Fruit fly (Drosophila melanogaster) whole organism, embryonic: ENCODE data around the gene CG7974.
A peak's percentile ranks its signal among the peaks of the same experiment; 100 is the strongest.

Experiments
- Abd-B ChIP-seq: fragments of 200-800 bp; sonication (Bioruptor generic); optimal IDR thresholded peaks from 2 replicates; lab custom pipeline; 2018; ENCODE audit warnings: missing biosample characterization, mild to moderate bottlenecking, missing genetic modification characterization, moderate library complexity
- Antp ChIP-seq: fragments of 200-800 bp; sonication (Bioruptor generic); optimal IDR thresholded peaks from 3 replicates; lab custom pipeline; 2016; ENCODE audit warnings: missing biosample characterization, missing genetic modification characterization
- CG10209 ChIP-seq: fragments of 200-800 bp; sonication (Bioruptor generic); optimal IDR thresholded peaks from 3 replicates; lab custom pipeline; 2017; ENCODE audit warnings: missing biosample characterization, mild to moderate bottlenecking, missing genetic modification characterization, missing genetic modification reagents
- CG10462 ChIP-seq: fragments of 200-800 bp; sonication (Bioruptor generic); optimal IDR thresholded peaks from 2 replicates; lab custom pipeline; 2016; ENCODE audit warnings: missing biosample characterization, missing genetic modification characterization
- CG10654 ChIP-seq: fragments of 200-800 bp; sonication (Bioruptor generic); optimal IDR thresholded peaks from 2 replicates; lab custom pipeline; 2016; ENCODE audit warnings: missing biosample characterization, missing genetic modification characterization
- CG12744 ChIP-seq: fragments of 200-800 bp; sonication (Bioruptor generic); optimal IDR thresholded peaks from 2 replicates; lab custom pipeline; 2016; ENCODE audit warnings: missing biosample characterization, missing genetic modification characterization
- CG13123 ChIP-seq: fragments of 200-800 bp; sonication (Bioruptor generic); optimal IDR thresholded peaks from 2 replicates; lab custom pipeline; 2016; ENCODE audit warnings: missing biosample characterization, missing genetic modification characterization
- CG13894 ChIP-seq: fragments of 200-800 bp; sonication (Bioruptor generic); optimal IDR thresholded peaks from 3 replicates; lab custom pipeline; 2018; ENCODE audit warnings: missing biosample characterization, mild to moderate bottlenecking, missing genetic modification characterization, moderate library complexity
- CG14050 ChIP-seq: fragments of 200-800 bp; sonication (Bioruptor generic); IDR thresholded peaks from 3 replicates; pipeline ENCODE4 v1.3.6; 2022; ENCODE audit warnings: missing biosample characterization, missing genetic modification characterization
- CG14965 ChIP-seq: fragments of 200-800 bp; sonication (Bioruptor generic); optimal IDR thresholded peaks from 2 replicates; lab custom pipeline; 2016; ENCODE audit warnings: missing biosample characterization, missing genetic modification characterization, borderline replicate concordance
- CG17328 ChIP-seq: fragments of 200-800 bp; sonication (Bioruptor generic); IDR thresholded peaks from 2 replicates; pipeline ENCODE4 v1.3.6; 2022; ENCODE audit warnings: missing biosample characterization, missing genetic modification characterization
- CG17612 ChIP-seq: fragments of 200-800 bp; sonication (Bioruptor generic); IDR thresholded peaks from 2 replicates; pipeline ENCODE4 v1.3.6; 2022; ENCODE audit warnings: missing biosample characterization, missing genetic modification characterization
- CG17829 ChIP-seq: fragments of 200-800 bp; optimal IDR thresholded peaks from 2 replicates; lab custom pipeline; 2019; ENCODE audit warnings: missing biosample characterization, mild to moderate bottlenecking, missing genetic modification characterization, moderate library complexity
- CG1832 ChIP-seq: fragments of 200-800 bp; sonication (Bioruptor generic); optimal IDR thresholded peaks from 2 replicates; lab custom pipeline; 2017; ENCODE audit warnings: missing biosample characterization, mild to moderate bottlenecking, missing genetic modification characterization, inconsistent platforms
- CG2116 ChIP-seq: fragments of 200-800 bp; sonication (Bioruptor generic); optimal IDR thresholded peaks from 3 replicates; lab custom pipeline; 2018; ENCODE audit warnings: missing biosample characterization, mild to moderate bottlenecking, missing genetic modification characterization
- CG30020 ChIP-seq: fragments of 200-800 bp; optimal IDR thresholded peaks from 2 replicates; lab custom pipeline; 2019; ENCODE audit warnings: missing biosample characterization, mild to moderate bottlenecking, missing genetic modification characterization, moderate library complexity
- CG3065 ChIP-seq: fragments of 200-800 bp; sonication (Bioruptor generic); optimal IDR thresholded peaks from 2 replicates; lab custom pipeline; 2016; ENCODE audit warnings: missing biosample characterization, missing genetic modification characterization
- CG3281 ChIP-seq: fragments of 200-800 bp; sonication (Bioruptor generic); optimal IDR thresholded peaks from 3 replicates; lab custom pipeline; 2017; ENCODE audit warnings: missing biosample characterization, mild to moderate bottlenecking, missing genetic modification characterization
- CG3407 ChIP-seq: fragments of 200-800 bp; sonication (Bioruptor generic); optimal IDR thresholded peaks from 2 replicates; lab custom pipeline; 2018; ENCODE audit warnings: missing biosample characterization, mild to moderate bottlenecking, missing genetic modification characterization
- CG4282 ChIP-seq: fragments of 200-800 bp; sonication (Bioruptor generic); optimal IDR thresholded peaks from 2 replicates; lab custom pipeline; 2016; ENCODE audit warnings: missing biosample characterization, missing genetic modification characterization
- CG4328 ChIP-seq: fragments of 200-800 bp; sonication (Bioruptor generic); optimal IDR thresholded peaks from 3 replicates; lab custom pipeline; 2017; ENCODE audit warnings: missing biosample characterization, missing genetic modification reagents, missing genetic modification characterization
- CG6791 ChIP-seq: fragments of 200-800 bp; sonication (Bioruptor generic); IDR thresholded peaks from 3 replicates; pipeline ENCODE4 v1.3.6; 2022; ENCODE audit warnings: missing biosample characterization, missing genetic modification characterization; ENCODE audit not compliant: partially characterized antibody
- CG6813 ChIP-seq: fragments of 200-800 bp; sonication (Bioruptor generic); optimal IDR thresholded peaks from 2 replicates; lab custom pipeline; 2017; ENCODE audit warnings: missing biosample characterization, missing genetic modification characterization, mild to moderate bottlenecking, moderate library complexity, missing genetic modification reagents
- CG7786 ChIP-seq: fragments of 200-800 bp; sonication (Bioruptor generic); optimal IDR thresholded peaks from 2 replicates; lab custom pipeline; 2016; ENCODE audit warnings: missing biosample characterization, missing genetic modification characterization
- CG8359 ChIP-seq: fragments of 200-800 bp; sonication (Bioruptor generic); optimal IDR thresholded peaks from 2 replicates; lab custom pipeline; 2017; ENCODE audit warnings: missing biosample characterization, mild to moderate bottlenecking, missing genetic modification characterization, borderline replicate concordance
- CG9876 ChIP-seq: fragments of 200-800 bp; sonication (Bioruptor generic); optimal IDR thresholded peaks from 2 replicates; lab custom pipeline; 2016; ENCODE audit warnings: missing biosample characterization, missing genetic modification characterization
- CTCF ChIP-seq: fragments of 200-800 bp; sonication (Bioruptor generic); optimal IDR thresholded peaks from 2 replicates; lab custom pipeline; 2017; ENCODE audit warnings: missing biosample characterization, mild to moderate bottlenecking, missing genetic modification characterization, moderate library complexity
- D19B ChIP-seq: fragments of 200-800 bp; sonication (Bioruptor generic); optimal IDR thresholded peaks from 2 replicates; lab custom pipeline; 2017; ENCODE audit warnings: missing biosample characterization, mild to moderate bottlenecking, missing genetic modification characterization
- Doc2 ChIP-seq: fragments of 200-800 bp; sonication (Bioruptor generic); IDR thresholded peaks from 2 replicates; pipeline ENCODE4 v1.3.6; 2022; ENCODE audit warnings: missing biosample characterization, missing genetic modification characterization
- H2.0 ChIP-seq: fragments of 200-800 bp; sonication (Bioruptor generic); IDR thresholded peaks from 2 replicates; pipeline ENCODE4 v1.3.6; 2022; ENCODE audit warnings: missing biosample characterization, missing genetic modification characterization
- HLH4C ChIP-seq: fragments of 200-800 bp; sonication (Bioruptor generic); IDR thresholded peaks from 3 replicates; pipeline ENCODE4 v1.3.6; 2022; ENCODE audit warnings: missing biosample characterization, missing genetic modification characterization; ENCODE audit not compliant: partially characterized antibody
- HmgZ ChIP-seq: fragments of 200-800 bp; sonication (Bioruptor generic); optimal IDR thresholded peaks from 2 replicates; lab custom pipeline; 2018; ENCODE audit warnings: missing biosample characterization, mild to moderate bottlenecking, missing genetic modification characterization
- Hmx ChIP-seq: fragments of 200-800 bp; sonication (Bioruptor generic); optimal IDR thresholded peaks from 2 replicates; lab custom pipeline; 2016; ENCODE audit warnings: missing biosample characterization, missing genetic modification characterization
- Hr39 ChIP-seq: fragments of >200 bp; optimal IDR thresholded peaks from 2 replicates; lab custom pipeline; 2017
- Lhr ChIP-seq: fragments of 200-800 bp; sonication (Bioruptor generic); optimal IDR thresholded peaks from 3 replicates; lab custom pipeline; 2017; ENCODE audit warnings: mild to moderate bottlenecking, missing biosample characterization, missing genetic modification reagents, missing genetic modification characterization
- Lim3 ChIP-seq: fragments of 200-800 bp; sonication (Bioruptor generic); IDR thresholded peaks from 2 replicates; pipeline ENCODE4 v1.3.6; 2022; ENCODE audit warnings: missing biosample characterization, missing genetic modification characterization
- NFAT ChIP-seq: fragments of 200-800 bp; sonication (Bioruptor generic); IDR thresholded peaks from 2 replicates; pipeline ENCODE4 v1.3.6; 2022; ENCODE audit warnings: missing biosample characterization, missing genetic modification characterization
- PHDP ChIP-seq: fragments of 200-800 bp; sonication (Bioruptor generic); optimal IDR thresholded peaks from 3 replicates; lab custom pipeline; 2018; ENCODE audit warnings: missing biosample characterization, mild to moderate bottlenecking, missing genetic modification characterization, moderate library complexity
- cato ChIP-seq: fragments of 200-800 bp; sonication (Bioruptor generic); optimal IDR thresholded peaks from 2 replicates; lab custom pipeline; 2016; ENCODE audit warnings: missing biosample characterization, missing genetic modification characterization, borderline replicate concordance
- chn ChIP-seq: fragments of 200-800 bp; sonication (Bioruptor generic); optimal IDR thresholded peaks from 2 replicates; lab custom pipeline; 2016; ENCODE audit warnings: missing biosample characterization, missing genetic modification characterization
- hbn ChIP-seq: fragments of 200-800 bp; sonication (Bioruptor generic); IDR thresholded peaks from 2 replicates; pipeline ENCODE4 v1.3.6; 2022; ENCODE audit warnings: missing biosample characterization, missing genetic modification characterization; ENCODE audit not compliant: partially characterized antibody
- her ChIP-seq: fragments of 200-800 bp; sonication (Bioruptor generic); optimal IDR thresholded peaks from 2 replicates; lab custom pipeline; 2016; ENCODE audit warnings: missing biosample characterization, missing genetic modification characterization
- lola ChIP-seq, 3 experiments: fragments of >200 bp in 2 of 3; fragments of 200-800 bp in 1 of 3; sonication (Bioruptor generic) in 1 of 3; optimal IDR thresholded peaks; 2 replicates each; lab custom pipeline; 2017 to 2019; ENCODE audit warnings: missing biosample characterization in 3 of 3, missing genetic modification characterization in 3 of 3, mild to moderate bottlenecking in 1 of 3, moderate library complexity in 1 of 3
- nom ChIP-seq: fragments of 200-800 bp; sonication (Bioruptor generic); optimal IDR thresholded peaks from 2 replicates; lab custom pipeline; 2017; ENCODE audit warnings: missing biosample characterization, missing genetic modification characterization, mild to moderate bottlenecking, moderate library complexity, missing genetic modification reagents
- p53 ChIP-seq: fragments of 200-800 bp; sonication (Bioruptor generic); optimal IDR thresholded peaks from 2 replicates; lab custom pipeline; 2016; ENCODE audit warnings: missing biosample characterization, missing genetic modification characterization
- pan ChIP-seq, 4 experiments: fragments of >200 bp in 3 of 4; fragments of 200-800 bp in 1 of 4; sonication (Bioruptor generic) in 1 of 4; optimal IDR thresholded peaks in 3 of 4; IDR thresholded peaks in 1 of 4; 2 replicates each; pipeline versions ENCODE4 v1.3.6 to Lab custom; 2017 to 2022; ENCODE audit warnings: missing biosample characterization in 2 of 4, missing genetic modification characterization in 2 of 4, mixed read lengths in 1 of 4
- ranshi ChIP-seq: fragments of 200-800 bp; sonication (Bioruptor generic); IDR thresholded peaks from 2 replicates; pipeline ENCODE4 v1.3.6; 2022; ENCODE audit warnings: missing biosample characterization, missing genetic modification characterization
- ro ChIP-seq: fragments of 200-800 bp; sonication (Bioruptor generic); IDR thresholded peaks from 2 replicates; pipeline ENCODE4 v1.3.6; 2022; ENCODE audit warnings: missing biosample characterization, missing genetic modification characterization
- sima ChIP-seq: fragments of 200-800 bp; sonication (Bioruptor generic); optimal IDR thresholded peaks from 2 replicates; lab custom pipeline; 2016; ENCODE audit warnings: missing biosample characterization, missing genetic modification characterization
- wek ChIP-seq: fragments of 200-800 bp; sonication (Bioruptor generic); optimal IDR thresholded peaks from 3 replicates; lab custom pipeline; 2018; ENCODE audit warnings: missing biosample characterization, mild to moderate bottlenecking, missing genetic modification characterization, moderate library complexity

Gene CG7974

dm6 chr3L:1668504-1668903 is 3.6 kb downstream of the CG7974 start, which contains the start of gene RpL23A (continued):
- peak; percentile 66; the same call in 2 of the 3 replicates for TF ChIP-seq CG6791 (GFP tag; lab: Robert Waterston, UW)
- peak; percentile 89 for TF ChIP-seq cato (GFP tag; lab: Kevin White, UChicago)
- peak; percentile 73 for TF ChIP-seq ro (GFP tag; lab: Robert Waterston, UW)
- TF ChIP-seq CG3065 (GFP tag; lab: Kevin White, UChicago) = peak; percentile 94
- no peak for TF ChIP-seq pan (optimal IDR thresholded peaks at IDR 0.05; lab: Kevin White, UChicago)
- TF ChIP-seq pan (GFP tag; optimal IDR thresholded peaks at IDR 0.05 in 1 of 2, IDR thresholded peaks at IDR 0.05 in 1 of 2) = peak in 1 of 2 experiments; percentile 93
- TF ChIP-seq nom (GFP tag; lab: Kevin White, UChicago) = peak; percentile 82
- TF ChIP-seq CTCF = peak; percentile 65
- TF ChIP-seq CG4328 (GFP tag; lab: Kevin White, UChicago) = peak; percentile 96
- peak; percentile 98 for TF ChIP-seq HmgZ (tag; lab: Kevin White, UChicago)
- TF ChIP-seq ranshi (GFP tag; lab: Robert Waterston, UW) = peak; percentile 95
- TF ChIP-seq CG13123 (GFP tag; lab: Kevin White, UChicago) = peak; percentile 92
- peak; percentile 92 for TF ChIP-seq CG17829 (tag; lab: Kevin White, UChicago)
- TF ChIP-seq CG17328 (GFP tag; lab: Robert Waterston, UW) = peak; percentile 95
- peak; percentile 96 for TF ChIP-seq CG10654 (GFP tag; lab: Kevin White, UChicago)
- peak; percentile 92 for TF ChIP-seq PHDP (tag; lab: Kevin White, UChicago)
- peak; percentile 92 for TF ChIP-seq H2.0 (GFP tag; lab: Robert Waterston, UW)
- TF ChIP-seq CG6813 (GFP tag; lab: Kevin White, UChicago) = peak; percentile 96
- TF ChIP-seq CG8359 (GFP tag; lab: Kevin White, UChicago) = peak; percentile 81
- peak; percentile 76; the same call in 1 of the 2 replicates for TF ChIP-seq CG17612 (GFP tag; lab: Robert Waterston, UW)
- peak; percentile 88 for TF ChIP-seq CG10462 (GFP tag; lab: Kevin White, UChicago)
- peak; percentile 99 for TF ChIP-seq Lhr (GFP tag; lab: Kevin White, UChicago)
- peak; percentile 93 for TF ChIP-seq CG3407 (GFP tag; lab: Kevin White, UChicago)
- peak; percentile 97 for TF ChIP-seq CG10209 (GFP tag; lab: Kevin White, UChicago)
- TF ChIP-seq wek (GFP tag; lab: Kevin White, UChicago) = peak; percentile 87
- peak; percentile 98 for TF ChIP-seq CG9876 (GFP tag; lab: Kevin White, UChicago)
- peak; percentile 97 for TF ChIP-seq NFAT
- TF ChIP-seq CG30020 (tag; lab: Kevin White, UChicago) = peak; percentile 82
- TF ChIP-seq CG4282 (GFP tag; lab: Kevin White, UChicago) = peak; percentile 95
- peak; percentile 88 for TF ChIP-seq CG14965
- peak; percentile 95 for TF ChIP-seq CG7786 (GFP tag; lab: Kevin White, UChicago)
- peak; percentile 98 for TF ChIP-seq Antp (GFP tag; lab: Kevin White, UChicago)
- TF ChIP-seq her = peak; percentile 96
- TF ChIP-seq HLH4C = no peak
- TF ChIP-seq D19B (GFP tag; lab: Kevin White, UChicago) = peak; percentile 82
- peak in 1 of 3 experiments; percentile 70 for TF ChIP-seq lola (GFP tag; optimal IDR thresholded peaks at IDR 0.05; lab: Kevin White, UChicago)
- TF ChIP-seq Hr39 = no peak
- peak; percentile 95 for TF ChIP-seq CG13894 (tag; lab: Kevin White, UChicago)
- TF ChIP-seq CG12744 = peak; percentile 95
- peak; percentile 70 for TF ChIP-seq Hmx
- TF ChIP-seq CG14050 (GFP tag; lab: Robert Waterston, UW) = peak; percentile 92
- peak; percentile 93 for TF ChIP-seq CG2116 (GFP tag; lab: Kevin White, UChicago)
- no peak for TF ChIP-seq CG1832
- TF ChIP-seq chn (GFP tag; lab: Kevin White, UChicago) = peak; percentile 95
- no peak for TF ChIP-seq hbn (GFP tag; lab: Robert Waterston, UW)
- peak; percentile 97 for TF ChIP-seq p53 (GFP tag; lab: Kevin White, UChicago)
- TF ChIP-seq Lim3 = peak; percentile 67
- TF ChIP-seq CG3281 = peak; percentile 94
- TF ChIP-seq Abd-B (GFP tag; lab: Kevin White, UChicago) = peak; percentile 85
- TF ChIP-seq sima = peak; percentile 93
- peak; percentile 78 for TF ChIP-seq Doc2
